Fruit fly (Drosophila melanogaster) whole organism, embryonic: ENCODE measurements around the gene CG3625.

ENCODE experiments used
- Ada2b ChIP-seq: fragments of 200-800 bp; sonication (Bioruptor generic); IDR thresholded peaks from 2 replicates; pipeline ENCODE4 v1.3.6; 2022; ENCODE audit warnings: missing biosample characterization, missing genetic modification characterization
- B-H1 ChIP-seq: fragments of 200-800 bp; sonication (Bioruptor generic); IDR thresholded peaks from 3 replicates; pipeline ENCODE4 v1.3.6; 2022; ENCODE audit warnings: missing biosample characterization, missing genetic modification characterization
- Bgb ChIP-seq: fragments of 200-800 bp; sonication (Bioruptor generic); IDR thresholded peaks from 2 replicates; pipeline ENCODE4 v1.3.6; 2022; ENCODE audit warnings: missing biosample characterization, missing genetic modification characterization; ENCODE audit not compliant: partially characterized antibody
- CG10366 ChIP-seq: fragments of 200-800 bp; sonication (Bioruptor generic); IDR thresholded peaks from 2 replicates; pipeline ENCODE4 v1.3.6; 2022; ENCODE audit warnings: missing biosample characterization, missing genetic modification characterization
- CG10959 ChIP-seq: fragments of 200-800 bp; sonication (Bioruptor generic); IDR thresholded peaks from 2 replicates; pipeline ENCODE4 v1.3.6; 2022; ENCODE audit warnings: missing biosample characterization, missing genetic modification characterization
- CG11093 ChIP-seq: fragments of 200-800 bp; sonication (Bioruptor generic); IDR thresholded peaks from 3 replicates; pipeline ENCODE4 v1.3.6; 2022; ENCODE audit warnings: missing biosample characterization, missing genetic modification characterization
- CG11247 ChIP-seq: fragments of 200-800 bp; sonication (Bioruptor generic); IDR thresholded peaks from 2 replicates; pipeline ENCODE4 v1.3.6; 2022; ENCODE audit warnings: missing biosample characterization, missing genetic modification characterization
- CG13287 ChIP-seq: fragments of 200-800 bp; sonication (Bioruptor generic); IDR thresholded peaks from 2 replicates; pipeline ENCODE4 v1.3.6; 2022; ENCODE audit warnings: missing biosample characterization, missing genetic modification characterization; ENCODE audit not compliant: partially characterized antibody
- CG13624 ChIP-seq: fragments of 200-800 bp; sonication (Bioruptor generic); optimal IDR thresholded peaks from 2 replicates; lab custom pipeline; 2016; ENCODE audit warnings: missing biosample characterization, missing genetic modification characterization
- CG13894 ChIP-seq: fragments of 200-800 bp; sonication (Bioruptor generic); optimal IDR thresholded peaks from 3 replicates; lab custom pipeline; 2018; ENCODE audit warnings: missing biosample characterization, mild to moderate bottlenecking, missing genetic modification characterization, moderate library complexity
- CG15269 ChIP-seq: fragments of 200-800 bp; sonication (Bioruptor generic); optimal IDR thresholded peaks from 2 replicates; lab custom pipeline; 2018; ENCODE audit warnings: missing biosample characterization, mild to moderate bottlenecking, missing genetic modification characterization, moderate library complexity
- CG1529 ChIP-seq: fragments of 200-800 bp; sonication (Bioruptor generic); optimal IDR thresholded peaks from 3 replicates; lab custom pipeline; 2018; ENCODE audit warnings: missing biosample characterization, missing genetic modification characterization
- CG15696 ChIP-seq: fragments of 200-800 bp; sonication (Bioruptor generic); optimal IDR thresholded peaks from 2 replicates; lab custom pipeline; 2019; ENCODE audit warnings: missing biosample characterization, mild to moderate bottlenecking, missing genetic modification characterization, moderate library complexity
- CG1602 ChIP-seq: fragments of 200-800 bp; sonication (Bioruptor generic); optimal IDR thresholded peaks from 3 replicates; lab custom pipeline; 2016; ENCODE audit warnings: missing biosample characterization, missing genetic modification characterization
- CG1647 ChIP-seq: fragments of 200-800 bp; sonication (Bioruptor generic); optimal IDR thresholded peaks from 3 replicates; lab custom pipeline; 2016; ENCODE audit warnings: missing biosample characterization, missing genetic modification characterization
- CG1832 ChIP-seq: fragments of 200-800 bp; sonication (Bioruptor generic); optimal IDR thresholded peaks from 2 replicates; lab custom pipeline; 2017; ENCODE audit warnings: missing biosample characterization, mild to moderate bottlenecking, missing genetic modification characterization, inconsistent platforms
- CG32532 ChIP-seq: fragments of 200-800 bp; sonication (Bioruptor generic); IDR thresholded peaks from 2 replicates; pipeline ENCODE4 v1.3.6; 2022; ENCODE audit warnings: missing biosample characterization, missing genetic modification characterization
- CG3281 ChIP-seq: fragments of 200-800 bp; sonication (Bioruptor generic); optimal IDR thresholded peaks from 3 replicates; lab custom pipeline; 2017; ENCODE audit warnings: missing biosample characterization, mild to moderate bottlenecking, missing genetic modification characterization
- CG34224 ChIP-seq: fragments of 200-800 bp; sonication (Bioruptor generic); IDR thresholded peaks from 3 replicates; pipeline ENCODE4 v1.3.6; 2022; ENCODE audit warnings: missing biosample characterization, missing genetic modification characterization; ENCODE audit not compliant: partially characterized antibody
- CG34422 ChIP-seq: fragments of 200-800 bp; sonication (Bioruptor generic); IDR thresholded peaks from 3 replicates; pipeline ENCODE4 v1.3.6; 2022; ENCODE audit warnings: missing biosample characterization, missing genetic modification characterization
- CG4328 ChIP-seq: fragments of 200-800 bp; sonication (Bioruptor generic); optimal IDR thresholded peaks from 3 replicates; lab custom pipeline; 2017; ENCODE audit warnings: missing biosample characterization, missing genetic modification reagents, missing genetic modification characterization
- CG8359 ChIP-seq: fragments of 200-800 bp; sonication (Bioruptor generic); optimal IDR thresholded peaks from 2 replicates; lab custom pipeline; 2017; ENCODE audit warnings: missing biosample characterization, mild to moderate bottlenecking, missing genetic modification characterization, borderline replicate concordance
- Camta ChIP-seq: fragments of 200-800 bp; sonication (Bioruptor generic); optimal IDR thresholded peaks from 2 replicates; lab custom pipeline; 2016; ENCODE audit warnings: missing biosample characterization, missing genetic modification characterization
- CrebB ChIP-seq: fragments of 200-800 bp; sonication (Bioruptor generic); optimal IDR thresholded peaks from 3 replicates; lab custom pipeline; 2018; ENCODE audit warnings: missing biosample characterization, mild to moderate bottlenecking, missing genetic modification characterization
- ERR ChIP-seq: fragments of 200-800 bp; sonication (Bioruptor generic); optimal IDR thresholded peaks from 2 replicates; lab custom pipeline; 2016; ENCODE audit warnings: missing biosample characterization, missing genetic modification characterization
- Hr3 ChIP-seq: fragments of 200-800 bp; sonication (Bioruptor generic); optimal IDR thresholded peaks from 3 replicates; lab custom pipeline; 2016; ENCODE audit warnings: missing biosample characterization, missing genetic modification characterization
- Lhr ChIP-seq: fragments of 200-800 bp; sonication (Bioruptor generic); optimal IDR thresholded peaks from 3 replicates; lab custom pipeline; 2017; ENCODE audit warnings: mild to moderate bottlenecking, missing biosample characterization, missing genetic modification reagents, missing genetic modification characterization
- Max ChIP-seq: fragments of 200-800 bp; sonication (Bioruptor generic); optimal IDR thresholded peaks from 2 replicates; lab custom pipeline; 2016; ENCODE audit warnings: missing biosample characterization, mild to moderate bottlenecking, missing genetic modification characterization
- Mrtf ChIP-seq: fragments of 200-800 bp; sonication (Bioruptor generic); IDR thresholded peaks from 3 replicates; pipeline ENCODE4 v1.3.6; 2022; ENCODE audit warnings: missing biosample characterization, missing genetic modification characterization
- Myb ChIP-seq: fragments of 200-800 bp; sonication (Bioruptor generic); optimal IDR thresholded peaks from 2 replicates; lab custom pipeline; 2016; ENCODE audit warnings: missing biosample characterization, missing genetic modification characterization
- NK7.1 ChIP-seq: fragments of 200-800 bp; sonication (Bioruptor generic); optimal IDR thresholded peaks from 3 replicates; lab custom pipeline; 2016; ENCODE audit warnings: missing biosample characterization, missing genetic modification characterization
- Scr ChIP-seq: fragments of 200-800 bp; sonication (Bioruptor generic); IDR thresholded peaks from 2 replicates; pipeline ENCODE4 v1.3.6; 2022; ENCODE audit warnings: missing biosample characterization, missing genetic modification characterization; ENCODE audit not compliant: partially characterized antibody
- Spps ChIP-seq: fragments of 200-800 bp; sonication (Bioruptor generic); optimal IDR thresholded peaks from 2 replicates; lab custom pipeline; 2018; ENCODE audit warnings: missing biosample characterization, mild to moderate bottlenecking, missing genetic modification characterization
- ab ChIP-seq: fragments of 200-800 bp; sonication (Bioruptor generic); optimal IDR thresholded peaks from 2 replicates; lab custom pipeline; 2016; ENCODE audit warnings: missing biosample characterization, missing genetic modification characterization
- al ChIP-seq: fragments of 200-800 bp; sonication (Bioruptor generic); IDR thresholded peaks from 2 replicates; pipeline ENCODE4 v1.3.6; 2022; ENCODE audit warnings: missing biosample characterization, missing genetic modification characterization
- ato ChIP-seq: fragments of 200-800 bp; sonication (Bioruptor generic); IDR thresholded peaks from 2 replicates; pipeline ENCODE4 v1.3.6; 2022; ENCODE audit warnings: missing biosample characterization, missing genetic modification characterization; ENCODE audit not compliant: partially characterized antibody
- danr ChIP-seq: fragments of 200-800 bp; sonication (Bioruptor generic); IDR thresholded peaks from 2 replicates; pipeline ENCODE4 v1.3.6; 2022; ENCODE audit warnings: missing biosample characterization, missing genetic modification characterization
- en ChIP-seq: fragments of 200-800 bp; sonication (Bioruptor generic); optimal IDR thresholded peaks from 2 replicates; lab custom pipeline; 2016; ENCODE audit warnings: missing biosample characterization, missing genetic modification characterization
- eyg ChIP-seq: fragments of 200-800 bp; sonication (Bioruptor generic); optimal IDR thresholded peaks from 3 replicates; lab custom pipeline; 2016; ENCODE audit warnings: missing biosample characterization, missing genetic modification characterization
- gce ChIP-seq: fragments of 200-800 bp; sonication (Bioruptor generic); IDR thresholded peaks from 3 replicates; pipeline ENCODE4 v1.3.6; 2022; ENCODE audit warnings: missing biosample characterization, missing genetic modification characterization
- hth ChIP-seq: fragments of >200 bp; optimal IDR thresholded peaks from 2 replicates; lab custom pipeline; 2017; ENCODE audit warnings: inconsistent platforms
- ind ChIP-seq: fragments of 200-800 bp; sonication (Bioruptor generic); optimal IDR thresholded peaks from 3 replicates; lab custom pipeline; 2016; ENCODE audit warnings: missing biosample characterization, missing genetic modification characterization
- kah ChIP-seq: fragments of 200-800 bp; sonication (Bioruptor generic); optimal IDR thresholded peaks from 2 replicates; lab custom pipeline; 2018; ENCODE audit warnings: missing biosample characterization, mild to moderate bottlenecking, missing genetic modification characterization
- sens-2 ChIP-seq: fragments of 200-800 bp; sonication (Bioruptor generic); IDR thresholded peaks from 2 replicates; pipeline ENCODE4 v1.3.6; 2022; ENCODE audit warnings: missing biosample characterization, missing genetic modification characterization
- sim ChIP-seq: fragments of 200-800 bp; sonication (Bioruptor generic); IDR thresholded peaks from 2 replicates; pipeline ENCODE4 v1.3.6; 2022; ENCODE audit warnings: missing biosample characterization, missing genetic modification characterization
- slp2 ChIP-seq: fragments of 200-800 bp; sonication (Bioruptor generic); optimal IDR thresholded peaks from 2 replicates; lab custom pipeline; 2016; ENCODE audit warnings: missing biosample characterization, missing genetic modification characterization
- sob ChIP-seq: fragments of 200-800 bp; sonication (Bioruptor generic); IDR thresholded peaks from 2 replicates; pipeline ENCODE4 v1.3.6; 2022; ENCODE audit warnings: missing biosample characterization, missing genetic modification characterization
- ssp ChIP-seq: fragments of 200-800 bp; sonication (Bioruptor generic); IDR thresholded peaks from 2 replicates; pipeline ENCODE4 v1.3.6; 2022; ENCODE audit warnings: missing biosample characterization, missing genetic modification characterization
- tin ChIP-seq: fragments of 200-800 bp; sonication (Bioruptor generic); optimal IDR thresholded peaks from 3 replicates; lab custom pipeline; 2016; ENCODE audit warnings: missing biosample characterization, missing genetic modification characterization
- trem ChIP-seq: fragments of 200-800 bp; optimal IDR thresholded peaks from 3 replicates; lab custom pipeline; 2019; ENCODE audit warnings: missing biosample characterization, mild to moderate bottlenecking, missing genetic modification characterization, moderate library complexity
- tx ChIP-seq: fragments of 200-800 bp; sonication (Bioruptor generic); optimal IDR thresholded peaks from 2 replicates; lab custom pipeline; 2016; ENCODE audit warnings: missing biosample characterization, missing genetic modification characterization
- vfl ChIP-seq: fragments of 200-800 bp; sonication (Bioruptor generic); optimal IDR thresholded peaks from 2 replicates; lab custom pipeline; 2016; ENCODE audit warnings: missing biosample characterization, missing genetic modification characterization

The CG3625 gene

dm6 chr2L:283071-283482, 8.5 kb downstream of the CG3625 start, which contains the start of gene CG11601:
Gene CG11601, minus strand, starts transcription at chr2L:283269.
- TF ChIP-seq CG34224 (GFP tag; lab: Robert Waterston, UW): no peak
- peak; percentile 34 for TF ChIP-seq Scr (GFP tag; lab: Robert Waterston, UW)
- TF ChIP-seq kah: no peak
- no peak for TF ChIP-seq al
- peak; percentile 34 for TF ChIP-seq CG13624
- no peak for TF ChIP-seq CG1529
- no peak for TF ChIP-seq tin (GFP tag; lab: Kevin White, UChicago)
- TF ChIP-seq Hr3 (GFP tag; lab: Kevin White, UChicago): peak; percentile 4
- no peak for TF ChIP-seq Mrtf (GFP tag; lab: Robert Waterston, UW)
- TF ChIP-seq Ada2b (GFP tag; lab: Robert Waterston, UW): no peak
- TF ChIP-seq Myb (GFP tag; lab: Kevin White, UChicago): peak; percentile 58
- peak; percentile 33; the same call in 1 of the 2 replicates for TF ChIP-seq CG10366 (GFP tag; lab: Robert Waterston, UW)
- no peak for TF ChIP-seq CG1602 (GFP tag; lab: Kevin White, UChicago)
- TF ChIP-seq trem (tag; lab: Kevin White, UChicago): peak; percentile 8
- peak; percentile 26 for TF ChIP-seq CG3281 (GFP tag; lab: Kevin White, UChicago)
- TF ChIP-seq CG13894 (tag; lab: Kevin White, UChicago): peak; percentile 56
- TF ChIP-seq hth (lab: Kevin White, UChicago): no peak
- TF ChIP-seq tx (GFP tag; lab: Kevin White, UChicago): no peak
- TF ChIP-seq danr (GFP tag; lab: Robert Waterston, UW): 0 out of 2 replicates have a peak, but pooled peaks have one; percentile 11
- TF ChIP-seq sens-2 (GFP tag; lab: Robert Waterston, UW): no peak
- no peak for TF ChIP-seq ato
- no peak for TF ChIP-seq CG11093 (GFP tag; lab: Robert Waterston, UW)
- no peak for TF ChIP-seq CG1832 (GFP tag; lab: Kevin White, UChicago)
- TF ChIP-seq Camta: no peak
- peak; percentile 18 for TF ChIP-seq ind
- TF ChIP-seq CG8359 (GFP tag; lab: Kevin White, UChicago): no peak
- TF ChIP-seq CrebB (tag; lab: Kevin White, UChicago): no peak
- no peak for TF ChIP-seq ERR (GFP tag; lab: Kevin White, UChicago)
- TF ChIP-seq gce (GFP tag; lab: Robert Waterston, UW): no peak
- TF ChIP-seq B-H1: no peak
- peak; percentile 52; the same call in 1 of the 3 replicates for TF ChIP-seq CG34422 (GFP tag; lab: Robert Waterston, UW)
- no peak for TF ChIP-seq Spps (tag; lab: Kevin White, UChicago)
- TF ChIP-seq vfl (GFP tag; lab: Kevin White, UChicago): peak; percentile 18
- 0 out of 2 replicates have a peak, but pooled peaks have one; percentile 37 for TF ChIP-seq CG32532
- no peak for TF ChIP-seq en
- no peak for TF ChIP-seq CG1647 (GFP tag; lab: Kevin White, UChicago)
- peak; percentile 50; the same call in 1 of the 2 replicates for TF ChIP-seq sob (GFP tag; lab: Robert Waterston, UW)
- TF ChIP-seq ab (GFP tag; lab: Kevin White, UChicago): no peak
- TF ChIP-seq slp2: no peak
- TF ChIP-seq Max (GFP tag; lab: Kevin White, UChicago): no peak
- TF ChIP-seq ssp: peak; percentile 83
- peak; percentile 18; the same call in 1 of the 2 replicates for TF ChIP-seq CG11247 (GFP tag; lab: Robert Waterston, UW)
- no peak for TF ChIP-seq CG10959 (GFP tag; lab: Robert Waterston, UW)
- no peak for TF ChIP-seq CG4328 (GFP tag; lab: Kevin White, UChicago)
- no peak for TF ChIP-seq CG15696
- peak; percentile 53 for TF ChIP-seq Bgb (GFP tag; lab: Robert Waterston, UW)
- TF ChIP-seq CG15269 (tag; lab: Kevin White, UChicago): no peak
- TF ChIP-seq eyg (GFP tag; lab: Kevin White, UChicago): no peak
- no peak for TF ChIP-seq sim (GFP tag; lab: Robert Waterston, UW)
- no peak for TF ChIP-seq Lhr (GFP tag; lab: Kevin White, UChicago)
- TF ChIP-seq CG13287 (GFP tag; lab: Robert Waterston, UW): peak; percentile 63
- no peak for TF ChIP-seq NK7.1 (GFP tag; lab: Kevin White, UChicago)
